Fruit fly (Drosophila melanogaster) whole organism, prepupa: ENCODE data around the gene Prosbeta4.
A peak's percentile ranks its signal among the peaks of the same experiment; 100 is the strongest.

Source experiments
- CG31627 ChIP-seq: fragments of 200-800 bp; sonication (Bioruptor generic); optimal IDR thresholded peaks from 3 replicates; lab custom pipeline; 2016; ENCODE audit warnings: missing biosample characterization, missing genetic modification characterization
- CG34406 ChIP-seq: fragments of 200-800 bp; sonication (Bioruptor generic); optimal IDR thresholded peaks from 3 replicates; lab custom pipeline; 2016; ENCODE audit warnings: missing biosample characterization, missing genetic modification characterization
- CG6792 ChIP-seq: fragments of 200-800 bp; sonication (Bioruptor generic); optimal IDR thresholded peaks from 3 replicates; lab custom pipeline; 2016; ENCODE audit warnings: missing biosample characterization, missing genetic modification characterization
- CG6808 ChIP-seq: fragments of 200-800 bp; sonication (Bioruptor generic); optimal IDR thresholded peaks from 3 replicates; lab custom pipeline; 2017; ENCODE audit warnings: missing biosample characterization, missing genetic modification characterization, mild to moderate bottlenecking, moderate library complexity, missing genetic modification reagents
- CG8119 ChIP-seq: fragments of 200-800 bp; sonication (Bioruptor generic); IDR thresholded peaks from 3 replicates; pipeline ENCODE4 v1.3.6; 2022; ENCODE audit warnings: missing biosample characterization, missing genetic modification characterization
- Eip78C ChIP-seq: fragments of 200-800 bp; sonication (Bioruptor generic); peaks from one replicate; lab custom pipeline; 2016; ENCODE audit warnings: missing biosample characterization, missing genetic modification characterization
- Ets21C ChIP-seq: fragments of 200-800 bp; sonication (Bioruptor generic); optimal IDR thresholded peaks from 3 replicates; lab custom pipeline; 2016; ENCODE audit warnings: missing biosample characterization, missing genetic modification characterization
- Hr4 ChIP-seq: fragments of 200-800 bp; sonication (Bioruptor generic); optimal IDR thresholded peaks from 3 replicates; lab custom pipeline; 2016; ENCODE audit warnings: missing biosample characterization, missing genetic modification characterization
- OdsH ChIP-seq: fragments of 200-800 bp; sonication (Bioruptor generic); optimal IDR thresholded peaks from 3 replicates; lab custom pipeline; 2016; ENCODE audit warnings: missing biosample characterization, missing genetic modification characterization
- Sox14 ChIP-seq: fragments of 200-800 bp; sonication (Bioruptor generic); optimal IDR thresholded peaks from 3 replicates; lab custom pipeline; 2016; ENCODE audit warnings: missing biosample characterization, missing genetic modification characterization
- achi ChIP-seq: fragments of 200-800 bp; sonication (Bioruptor generic); optimal IDR thresholded peaks from 3 replicates; lab custom pipeline; 2016; ENCODE audit warnings: missing biosample characterization, missing genetic modification characterization
- dac ChIP-seq: fragments of 200-800 bp; sonication (Bioruptor generic); optimal IDR thresholded peaks from 2 replicates; lab custom pipeline; 2017; ENCODE audit warnings: missing biosample characterization, mild to moderate bottlenecking, missing genetic modification characterization
- dsx ChIP-seq: fragments of 200-800 bp; optimal IDR thresholded peaks from 3 replicates; lab custom pipeline; 2019; ENCODE audit warnings: missing biosample characterization, mild to moderate bottlenecking, missing genetic modification characterization, moderate library complexity; ENCODE audit not compliant: poor library complexity, severe bottlenecking
- eg ChIP-seq: fragments of 200-800 bp; sonication (Bioruptor generic); IDR thresholded peaks from 3 replicates; pipeline ENCODE4 v1.3.6; 2022; ENCODE audit warnings: missing biosample characterization, missing genetic modification characterization
- fd59A ChIP-seq: fragments of 200-800 bp; sonication (Bioruptor generic); optimal IDR thresholded peaks from 2 replicates; lab custom pipeline; 2017; ENCODE audit warnings: missing biosample characterization, mild to moderate bottlenecking, missing genetic modification characterization, missing genetic modification reagents
- pdm3 ChIP-seq: fragments of 200-800 bp; sonication (Bioruptor generic); optimal IDR thresholded peaks from 3 replicates; lab custom pipeline; 2016; ENCODE audit warnings: missing biosample characterization, missing genetic modification characterization
- ss ChIP-seq, 2 experiments: fragments of 200-800 bp; sonication (Bioruptor generic); optimal IDR thresholded peaks; 2 replicates in 1 of 2; 3 replicates in 1 of 2; lab custom pipeline; 2017 to 2018; ENCODE audit warnings: mild to moderate bottlenecking in 2 of 2, missing biosample characterization in 2 of 2, missing genetic modification characterization in 2 of 2, moderate library complexity in 1 of 2
- svp ChIP-seq: fragments of 200-800 bp; sonication (Bioruptor generic); peaks from one replicate; lab custom pipeline; 2016; ENCODE audit warnings: missing biosample characterization, missing genetic modification characterization

Prosbeta4 gene

dm6 chr2L:16683958-16684877, 47.7 kb downstream of the Prosbeta4 start, which contains the start of gene CG31807 (continued):
- TF ChIP-seq CG34406 (GFP tag; lab: Kevin White, UChicago) (peak; percentile 96), CG6792 (GFP tag; lab: Kevin White, UChicago) (peak; percentile 93), Ets21C (GFP tag; lab: Kevin White, UChicago) (peak; percentile 87), pdm3 (GFP tag; lab: Kevin White, UChicago) (peak; percentile 96), Sox14 (GFP tag; lab: Kevin White, UChicago) (peak; percentile 97), fd59A (GFP tag; lab: Kevin White, UChicago) (peak; percentile 96), dac (GFP tag; lab: Kevin White, UChicago) (peak; percentile 92), CG6808 (peak; percentile 97), Hr4 (peak; percentile 96), CG31627 (GFP tag; lab: Kevin White, UChicago) (peak; percentile 91)

dm6 chr2L:16682203-16682602, 49.7 kb downstream of the Prosbeta4 start, which contains the start of gene CG33552:
CG33552 (plus strand) TSS chr2L:16682503.
- TF ChIP-seq achi: no peak
- no peak for TF ChIP-seq Eip78C (GFP tag; lab: Kevin White, UChicago)
- TF ChIP-seq OdsH (GFP tag; lab: Kevin White, UChicago): no peak
- TF ChIP-seq svp: no peak
- TF ChIP-seq dsx (GFP tag; lab: Kevin White, UChicago): no peak
- TF ChIP-seq CG8119 (GFP tag; lab: Robert Waterston, UW): no peak
- TF ChIP-seq eg (GFP tag; lab: Robert Waterston, UW): no peak
- no peak for TF ChIP-seq ss (GFP tag; optimal IDR thresholded peaks at IDR 0.05; lab: Kevin White, UChicago)
